Worm (Caenorhabditis elegans) whole organism, late embryonic: ENCODE data around the gene chs-2.
A peak's percentile ranks its signal among the peaks of the same experiment; 100 is the strongest.

Experiments
- C38D4.7 ChIP-seq: fragments of 200-800 bp; sonication (Bioruptor generic); optimal IDR thresholded peaks from 2 replicates; lab custom pipeline; 2018; ENCODE audit warnings: mild to moderate bottlenecking, missing genetic modification characterization, moderate library complexity, missing compliant biosample characterization
- F13H6.1 ChIP-seq: sonication (generic microtip); optimal IDR thresholded peaks from 2 replicates; lab custom pipeline; 2016; ENCODE audit warnings: missing genetic modification characterization, missing compliant biosample characterization
- T23F11.4 ChIP-seq: fragments of 200-800 bp; sonication (Bioruptor generic); optimal IDR thresholded peaks from 2 replicates; lab custom pipeline; 2018; ENCODE audit warnings: mild to moderate bottlenecking, missing genetic modification characterization, missing compliant biosample characterization
- ama-1 ChIP-seq: fragments of 150-350 bp; optimal IDR thresholded peaks from 2 replicates; lab custom pipeline; 2014
- ceh-14 ChIP-seq: sonication (generic microtip); optimal IDR thresholded peaks from 2 replicates; lab custom pipeline; 2016; ENCODE audit warnings: missing genotype, missing genetic modification characterization, missing compliant biosample characterization
- ceh-2 ChIP-seq: sonication (generic microtip); optimal IDR thresholded peaks from 2 replicates; lab custom pipeline; 2016; ENCODE audit warnings: missing genotype, missing genetic modification characterization, missing compliant biosample characterization
- ceh-22 ChIP-seq: sonication (generic microtip); optimal IDR thresholded peaks from 2 replicates; lab custom pipeline; 2017; ENCODE audit warnings: missing biosample characterization, missing genetic modification characterization
- ceh-24 ChIP-seq: sonication (generic microtip); optimal IDR thresholded peaks from 2 replicates; lab custom pipeline; 2016; ENCODE audit warnings: mild to moderate bottlenecking, missing genetic modification characterization, missing compliant biosample characterization
- ceh-30 ChIP-seq: fragments of 150-350 bp; optimal IDR thresholded peaks from 2 replicates; lab custom pipeline; 2014; ENCODE audit warnings: missing biosample characterization, missing genetic modification characterization
- ceh-31 ChIP-seq: sonication (generic microtip); optimal IDR thresholded peaks from 2 replicates; lab custom pipeline; 2016; ENCODE audit warnings: missing genetic modification characterization, missing compliant biosample characterization
- ceh-34 ChIP-seq: sonication (generic microtip); optimal IDR thresholded peaks from 2 replicates; lab custom pipeline; 2016; ENCODE audit warnings: mild to moderate bottlenecking, missing genetic modification characterization, missing compliant biosample characterization
- ceh-45 ChIP-seq: fragments of 200-800 bp; sonication (Bioruptor generic); IDR thresholded peaks from 2 replicates; pipeline ENCODE4 v1.3.6; 2022; ENCODE audit warnings: missing genetic modification reagents, missing genetic modification characterization, missing compliant biosample characterization
- ceh-9 ChIP-seq: sonication (generic microtip); optimal IDR thresholded peaks from 2 replicates; lab custom pipeline; 2016; ENCODE audit warnings: mild to moderate bottlenecking, missing genetic modification characterization, inconsistent platforms, missing compliant biosample characterization
- dmd-4 ChIP-seq: sonication (generic microtip); optimal IDR thresholded peaks from 2 replicates; lab custom pipeline; 2016; ENCODE audit warnings: borderline replicate concordance, missing genetic modification characterization, missing compliant biosample characterization
- dve-1 ChIP-seq: sonication (generic microtip); optimal IDR thresholded peaks from 2 replicates; lab custom pipeline; 2017; ENCODE audit warnings: antibody characterized with exemption, mild to moderate bottlenecking, missing genetic modification characterization, missing compliant biosample characterization
- elt-2 ChIP-seq: sonication (generic microtip); optimal IDR thresholded peaks from 2 replicates; lab custom pipeline; 2016; ENCODE audit warnings: missing genetic modification reagents, missing genetic modification characterization, missing compliant biosample characterization
- eyg-1 ChIP-seq: sonication (generic microtip); optimal IDR thresholded peaks from 2 replicates; lab custom pipeline; 2016; ENCODE audit warnings: missing genotype, missing genetic modification characterization, missing compliant biosample characterization
- fax-1 ChIP-seq: sonication (generic microtip); optimal IDR thresholded peaks from 2 replicates; lab custom pipeline; 2016; ENCODE audit warnings: missing genotype, missing genetic modification characterization, missing compliant biosample characterization
- fkh-6 ChIP-seq: sonication (generic microtip); optimal IDR thresholded peaks from 2 replicates; lab custom pipeline; 2016; ENCODE audit warnings: missing genetic modification characterization, missing compliant biosample characterization
- gmeb-2 ChIP-seq: sonication (generic microtip); optimal IDR thresholded peaks from 2 replicates; lab custom pipeline; 2016; ENCODE audit warnings: missing genetic modification characterization, inconsistent platforms, missing compliant biosample characterization
- hlh-13 ChIP-seq: fragments of 200-800 bp; sonication (Bioruptor generic); optimal IDR thresholded peaks from 2 replicates; lab custom pipeline; 2018; ENCODE audit warnings: mild to moderate bottlenecking, missing genetic modification characterization, missing compliant biosample characterization
- hlh-15 ChIP-seq: sonication (generic microtip); optimal IDR thresholded peaks from 2 replicates; lab custom pipeline; 2016; ENCODE audit warnings: missing genetic modification characterization, missing compliant biosample characterization
- hlh-30 ChIP-seq: sonication (generic microtip); optimal IDR thresholded peaks from 2 replicates; lab custom pipeline; 2017; ENCODE audit warnings: antibody characterized with exemption, missing genetic modification characterization, missing compliant biosample characterization; ENCODE audit not compliant: insufficient read depth
- hlh-6 ChIP-seq: sonication (generic microtip); optimal IDR thresholded peaks from 2 replicates; lab custom pipeline; 2016; ENCODE audit warnings: missing genotype, missing genetic modification characterization, missing compliant biosample characterization
- hlh-8 ChIP-seq: sonication (generic microtip); optimal IDR thresholded peaks from 2 replicates; lab custom pipeline; 2016; ENCODE audit warnings: missing genotype, missing genetic modification characterization, missing compliant biosample characterization
- lim-6 ChIP-seq: sonication (generic microtip); optimal IDR thresholded peaks from 2 replicates; lab custom pipeline; 2016; ENCODE audit warnings: missing genetic modification characterization, missing compliant biosample characterization
- madf-2 ChIP-seq: sonication (generic microtip); optimal IDR thresholded peaks from 2 replicates; lab custom pipeline; 2017; ENCODE audit warnings: missing genetic modification characterization, missing compliant biosample characterization
- mec-3 ChIP-seq: sonication (generic microtip); optimal IDR thresholded peaks from 2 replicates; lab custom pipeline; 2016; ENCODE audit warnings: borderline replicate concordance, missing genetic modification characterization, missing compliant biosample characterization
- nhr-11 ChIP-seq: fragments of 150-350 bp; optimal IDR thresholded peaks from 2 replicates; lab custom pipeline; 2014; ENCODE audit warnings: missing biosample characterization, missing genetic modification characterization
- nhr-232 ChIP-seq: sonication (generic microtip); optimal IDR thresholded peaks from 2 replicates; lab custom pipeline; 2016; ENCODE audit warnings: missing genetic modification characterization, missing compliant biosample characterization
- npax-4 ChIP-seq: sonication (generic microtip); optimal IDR thresholded peaks from 2 replicates; lab custom pipeline; 2016; ENCODE audit warnings: missing genetic modification characterization, missing compliant biosample characterization
- odd-2 ChIP-seq: sonication (generic microtip); optimal IDR thresholded peaks from 2 replicates; lab custom pipeline; 2017; ENCODE audit warnings: antibody characterized with exemption, mild to moderate bottlenecking, missing genetic modification characterization, missing compliant biosample characterization
- pag-3 ChIP-seq: sonication (generic microtip); optimal IDR thresholded peaks from 2 replicates; lab custom pipeline; 2016; ENCODE audit warnings: missing compliant biosample characterization, missing genetic modification characterization, borderline replicate concordance
- pax-1 ChIP-seq: fragments of 150-350 bp; optimal IDR thresholded peaks from 2 replicates; lab custom pipeline; 2014; ENCODE audit warnings: missing biosample characterization, missing genetic modification characterization
- pha-2 ChIP-seq: sonication (generic microtip); optimal IDR thresholded peaks from 2 replicates; lab custom pipeline; 2017; ENCODE audit warnings: mild to moderate bottlenecking, missing genetic modification characterization, missing compliant biosample characterization
- pha-4 ChIP-seq: fragments of 150-350 bp; optimal IDR thresholded peaks from 2 replicates; lab custom pipeline; 2018; ENCODE audit warnings: missing biosample characterization, missing genetic modification reagents, missing genetic modification characterization
- pqm-1 ChIP-seq: sonication (generic microtip); optimal IDR thresholded peaks from 2 replicates; lab custom pipeline; 2016; ENCODE audit warnings: missing genetic modification characterization, missing compliant biosample characterization
- pros-1 ChIP-seq: fragments of 150-350 bp; optimal IDR thresholded peaks from 2 replicates; lab custom pipeline; 2014; ENCODE audit warnings: missing biosample characterization, missing genetic modification reagents, missing genetic modification characterization
- ref-2 ChIP-seq: sonication (generic microtip); optimal IDR thresholded peaks from 2 replicates; lab custom pipeline; 2016; ENCODE audit warnings: missing genetic modification characterization, missing compliant biosample characterization
- rnt-1 ChIP-seq: sonication (generic microtip); optimal IDR thresholded peaks from 2 replicates; lab custom pipeline; 2016; ENCODE audit warnings: missing genetic modification characterization, missing compliant biosample characterization
- sdc-2 ChIP-seq: sonication (generic microtip); optimal IDR thresholded peaks from 2 replicates; lab custom pipeline; 2016; ENCODE audit warnings: missing genotype, missing genetic modification characterization, missing compliant biosample characterization
- sox-2 ChIP-seq: fragments of 200-800 bp; sonication (Bioruptor generic); IDR thresholded peaks from 2 replicates; pipeline ENCODE4 v1.3.6; 2022; ENCODE audit warnings: missing genetic modification reagents, missing genetic modification characterization, missing compliant biosample characterization
- sox-4 ChIP-seq: sonication (generic microtip); optimal IDR thresholded peaks from 2 replicates; lab custom pipeline; 2017; ENCODE audit warnings: mild to moderate bottlenecking, missing genetic modification characterization, inconsistent platforms, missing compliant biosample characterization
- tbx-2 ChIP-seq: sonication (generic microtip); optimal IDR thresholded peaks from 2 replicates; lab custom pipeline; 2016; ENCODE audit warnings: missing genetic modification characterization, missing compliant biosample characterization
- unc-3 ChIP-seq, 2 experiments: fragments of 200-800 bp in 1 of 2; sonication (Bioruptor generic) in 1 of 2; sonication (generic microtip) in 1 of 2; conservative IDR thresholded peaks in 1 of 2; optimal IDR thresholded peaks in 1 of 2; 2 replicates each; pipeline versions ENCODE4 v1.3.6 to Lab custom; 2016 to 2022; ENCODE audit warnings: missing compliant biosample characterization in 2 of 2, missing genetic modification characterization in 2 of 2, missing genetic modification reagents in 1 of 2
- unc-42 ChIP-seq: sonication (generic microtip); optimal IDR thresholded peaks from 2 replicates; lab custom pipeline; 2016; ENCODE audit warnings: missing genotype, missing genetic modification characterization, missing compliant biosample characterization
- unc-55 ChIP-seq: sonication (generic microtip); optimal IDR thresholded peaks from 2 replicates; lab custom pipeline; 2017; ENCODE audit warnings: missing biosample characterization, missing genetic modification reagents, missing genetic modification characterization
- unc-86 ChIP-seq: sonication (generic microtip); optimal IDR thresholded peaks from 2 replicates; lab custom pipeline; 2016; ENCODE audit warnings: missing genetic modification characterization, missing compliant biosample characterization

Gene chs-2

DNA sequence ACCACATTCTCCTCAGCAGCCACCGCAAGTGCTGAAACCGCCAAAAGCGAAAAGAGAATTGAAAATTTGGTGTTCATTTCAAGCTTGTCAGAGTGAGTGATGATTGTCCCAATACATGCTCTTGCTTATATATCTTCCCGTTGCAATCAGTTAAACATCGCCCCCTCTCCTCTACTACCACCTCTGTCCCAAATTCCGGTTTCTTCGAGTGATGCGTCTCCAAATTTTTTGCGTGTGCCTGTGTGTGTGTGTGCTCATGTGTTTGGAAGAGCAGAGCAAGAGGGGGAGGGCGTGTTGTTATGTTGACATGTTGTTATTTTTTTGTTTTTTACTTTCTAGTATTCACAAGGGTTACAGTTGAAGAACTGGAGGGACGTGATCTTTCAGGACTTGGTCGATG lies 2.3 kb upstream of the chs-2 start, which contains the start of gene abu-11:
Gene abu-11, minus strand, starts transcription at position 101 of the 400 bp plus-strand sequence.
- TF ChIP-seq hlh-15 (tag; lab: Kevin White, UChicago) = no peak
- no peak for TF ChIP-seq unc-55
- TF ChIP-seq pha-4 (tag; lab: Kevin White, UChicago) = no peak
- no peak for TF ChIP-seq tbx-2 (tag; lab: Kevin White, UChicago)
- TF ChIP-seq ceh-9 (tag; lab: Kevin White, UChicago) = no peak
- no peak for TF ChIP-seq pax-1 (tag; lab: Kevin White, UChicago)
- no peak for TF ChIP-seq ama-1 (lab: Kevin White, UChicago)
- no peak for TF ChIP-seq unc-3 (GFP tag; conservative IDR thresholded peaks at IDR 0.05; lab: Robert Waterston, UW)
- no peak for TF ChIP-seq unc-3 (tag; optimal IDR thresholded peaks at IDR 0.05; lab: Kevin White, UChicago)
- TF ChIP-seq, all 69 proteins: peak for 0

DNA sequence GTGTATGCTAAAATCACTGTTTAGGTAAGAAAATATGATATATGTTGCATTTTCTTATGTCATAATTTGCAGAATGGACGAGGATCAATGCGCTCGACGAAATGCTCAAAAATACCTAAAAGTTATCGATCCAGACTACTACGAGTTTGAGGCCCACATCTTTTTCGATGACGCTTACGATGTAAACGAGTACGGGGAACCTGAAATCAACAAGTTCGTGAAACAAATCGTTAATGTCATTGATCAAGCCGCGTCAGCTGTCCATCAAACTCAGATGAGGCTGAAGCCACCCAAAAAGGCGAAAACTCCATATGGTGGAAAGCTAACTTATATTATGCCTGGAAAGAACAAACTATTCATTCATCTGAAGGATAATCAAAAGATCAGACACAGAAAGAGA lies 11.3 kb downstream of the chs-2 start:
- TF ChIP-seq ceh-2 (tag; lab: Kevin White, UChicago) = no peak
- no peak for TF ChIP-seq pag-3
- no peak for TF ChIP-seq hlh-13 (GFP tag; lab: Kevin White, UChicago)
- TF ChIP-seq fkh-6 (tag; lab: Kevin White, UChicago) = no peak
- TF ChIP-seq hlh-8 (tag; lab: Kevin White, UChicago) = no peak
- no peak for TF ChIP-seq eyg-1 (tag; lab: Kevin White, UChicago)
- TF ChIP-seq sox-2 (GFP tag; lab: Robert Waterston, UW) = no peak
- TF ChIP-seq unc-42 = no peak
- TF ChIP-seq F13H6.1 (tag; lab: Kevin White, UChicago) = no peak
- no peak for TF ChIP-seq npax-4
- no peak for TF ChIP-seq hlh-15 (tag; lab: Kevin White, UChicago)
- no peak for TF ChIP-seq ceh-31 (tag; lab: Kevin White, UChicago)
- no peak for TF ChIP-seq unc-3 (GFP tag; conservative IDR thresholded peaks at IDR 0.05; lab: Robert Waterston, UW)
- no peak for TF ChIP-seq unc-3 (tag; optimal IDR thresholded peaks at IDR 0.05; lab: Kevin White, UChicago)
- no peak for TF ChIP-seq pqm-1 (tag; lab: Kevin White, UChicago)
- TF ChIP-seq ceh-22 = no peak

DNA sequence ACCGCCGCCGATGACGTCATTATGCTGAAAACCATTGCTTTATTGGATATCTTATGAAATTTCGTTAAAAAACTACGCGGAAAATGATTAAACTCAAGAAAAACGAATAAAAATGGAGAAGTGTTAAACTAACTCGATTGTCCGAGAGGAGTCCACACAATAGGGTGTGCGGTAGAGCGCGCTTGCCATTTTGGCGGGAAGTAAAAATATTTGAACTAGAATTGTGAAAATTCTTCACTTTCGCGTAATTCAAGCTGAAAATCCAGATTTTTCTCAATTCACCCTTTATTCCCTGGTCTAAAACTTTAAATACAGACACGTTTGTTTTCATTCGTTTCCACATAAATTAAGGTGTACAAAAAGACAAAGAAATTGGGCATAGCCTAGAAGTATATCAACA lies 19.8 kb downstream of the chs-2 start, which contains the start of gene F48A11.4:
Gene F48A11.4, minus strand, starts transcription at position 24 of the 400 bp plus-strand sequence.
- TF ChIP-seq ceh-34 (peak; percentile 55), C38D4.7 (no peak), dve-1 (peak; percentile 64), mec-3 (tag; lab: Kevin White, UChicago) (no peak), nhr-11 (tag; lab: Kevin White, UChicago) (no peak), rnt-1 (tag; lab: Kevin White, UChicago) (peak; percentile 38), pros-1 (tag; lab: Kevin White, UChicago) (no peak), ceh-30 (tag; lab: Kevin White, UChicago) (peak; percentile 89), pax-1 (tag; lab: Kevin White, UChicago) (peak; percentile 45), hlh-13 (GFP tag; lab: Kevin White, UChicago) (no peak), dmd-4 (no peak), ama-1 (lab: Kevin White, UChicago) (peak; percentile 64), ceh-14 (tag; lab: Kevin White, UChicago) (no peak), pha-2 (no peak), T23F11.4 (GFP tag; lab: Kevin White, UChicago) (no peak), odd-2 (tag; lab: Kevin White, UChicago) (no peak), elt-2 (peak; percentile 35), nhr-232 (tag; lab: Kevin White, UChicago) (no peak), pqm-1 (tag; lab: Kevin White, UChicago) (no peak), sox-2 (GFP tag; lab: Robert Waterston, UW) (no peak), sox-4 (tag; lab: Kevin White, UChicago) (no peak), pha-4 (tag; lab: Kevin White, UChicago) (no peak), sdc-2 (tag; lab: Kevin White, UChicago) (no peak), madf-2 (tag; lab: Kevin White, UChicago) (peak; percentile 16), hlh-6 (tag; lab: Kevin White, UChicago) (no peak), unc-3 (GFP tag; conservative IDR thresholded peaks at IDR 0.05; lab: Robert Waterston, UW) (no peak), unc-3 (tag; optimal IDR thresholded peaks at IDR 0.05; lab: Kevin White, UChicago) (no peak), hlh-30 (tag; lab: Kevin White, UChicago) (peak; percentile 45), hlh-15 (tag; lab: Kevin White, UChicago) (no peak), lim-6 (tag; lab: Kevin White, UChicago) (no peak), fkh-6 (tag; lab: Kevin White, UChicago) (no peak), ceh-31 (tag; lab: Kevin White, UChicago) (peak; percentile 65), fax-1 (tag; lab: Kevin White, UChicago) (no peak), ceh-45 (no peak), ceh-24 (no peak), ref-2 (peak; percentile 57), unc-86 (tag; lab: Kevin White, UChicago) (peak; percentile 2), gmeb-2 (tag; lab: Kevin White, UChicago) (no peak)
